Worm (Caenorhabditis elegans) whole organism, late embryonic: ENCODE data around the gene mmab-1.
A peak's percentile ranks its signal among the peaks of the same experiment; 100 is the strongest.

Experiments used
- F13H6.1 ChIP-seq: sonication (generic microtip); optimal IDR thresholded peaks from 2 replicates; lab custom pipeline; 2016; ENCODE audit warnings: missing genetic modification characterization, missing compliant biosample characterization
- K02D7.2 ChIP-seq: sonication (generic microtip); optimal IDR thresholded peaks from 2 replicates; lab custom pipeline; 2017; ENCODE audit warnings: mild to moderate bottlenecking, missing genetic modification characterization, missing compliant biosample characterization
- K09A11.1 ChIP-seq: sonication (generic microtip); optimal IDR thresholded peaks from 2 replicates; lab custom pipeline; 2017; ENCODE audit warnings: antibody characterized with exemption, mild to moderate bottlenecking, missing genetic modification characterization, missing compliant biosample characterization; ENCODE audit not compliant: insufficient read depth
- T23F11.4 ChIP-seq: fragments of 200-800 bp; sonication (Bioruptor generic); optimal IDR thresholded peaks from 2 replicates; lab custom pipeline; 2018; ENCODE audit warnings: mild to moderate bottlenecking, missing genetic modification characterization, missing compliant biosample characterization
- ama-1 ChIP-seq: fragments of 150-350 bp; optimal IDR thresholded peaks from 2 replicates; lab custom pipeline; 2014
- ceh-14 ChIP-seq: sonication (generic microtip); optimal IDR thresholded peaks from 2 replicates; lab custom pipeline; 2016; ENCODE audit warnings: missing genotype, missing genetic modification characterization, missing compliant biosample characterization
- ceh-18 ChIP-seq: sonication (generic microtip); optimal IDR thresholded peaks from 2 replicates; lab custom pipeline; 2016; ENCODE audit warnings: missing genetic modification characterization, missing compliant biosample characterization
- ceh-2 ChIP-seq: sonication (generic microtip); optimal IDR thresholded peaks from 2 replicates; lab custom pipeline; 2016; ENCODE audit warnings: missing genotype, missing genetic modification characterization, missing compliant biosample characterization
- ceh-22 ChIP-seq: sonication (generic microtip); optimal IDR thresholded peaks from 2 replicates; lab custom pipeline; 2017; ENCODE audit warnings: missing biosample characterization, missing genetic modification characterization
- ceh-34 ChIP-seq: sonication (generic microtip); optimal IDR thresholded peaks from 2 replicates; lab custom pipeline; 2016; ENCODE audit warnings: mild to moderate bottlenecking, missing genetic modification characterization, missing compliant biosample characterization
- ceh-45 ChIP-seq: fragments of 200-800 bp; sonication (Bioruptor generic); IDR thresholded peaks from 2 replicates; pipeline ENCODE4 v1.3.6; 2022; ENCODE audit warnings: missing genetic modification reagents, missing genetic modification characterization, missing compliant biosample characterization
- ceh-48 ChIP-seq: sonication (generic microtip); optimal IDR thresholded peaks from 2 replicates; lab custom pipeline; 2016; ENCODE audit warnings: missing genetic modification characterization, inconsistent platforms, missing compliant biosample characterization
- ceh-9 ChIP-seq: sonication (generic microtip); optimal IDR thresholded peaks from 2 replicates; lab custom pipeline; 2016; ENCODE audit warnings: mild to moderate bottlenecking, missing genetic modification characterization, inconsistent platforms, missing compliant biosample characterization
- che-1 ChIP-seq: sonication (generic microtip); optimal IDR thresholded peaks from 2 replicates; lab custom pipeline; 2016; ENCODE audit warnings: mild to moderate bottlenecking, missing genetic modification characterization, missing compliant biosample characterization
- dmd-4 ChIP-seq: sonication (generic microtip); optimal IDR thresholded peaks from 2 replicates; lab custom pipeline; 2016; ENCODE audit warnings: borderline replicate concordance, missing genetic modification characterization, missing compliant biosample characterization
- dve-1 ChIP-seq: sonication (generic microtip); optimal IDR thresholded peaks from 2 replicates; lab custom pipeline; 2017; ENCODE audit warnings: antibody characterized with exemption, mild to moderate bottlenecking, missing genetic modification characterization, missing compliant biosample characterization
- elt-2 ChIP-seq: sonication (generic microtip); optimal IDR thresholded peaks from 2 replicates; lab custom pipeline; 2016; ENCODE audit warnings: missing genetic modification reagents, missing genetic modification characterization, missing compliant biosample characterization
- elt-4 ChIP-seq: sonication (generic microtip); optimal IDR thresholded peaks from 2 replicates; lab custom pipeline; 2016; ENCODE audit warnings: missing genetic modification characterization, missing compliant biosample characterization
- fax-1 ChIP-seq: sonication (generic microtip); optimal IDR thresholded peaks from 2 replicates; lab custom pipeline; 2016; ENCODE audit warnings: missing genotype, missing genetic modification characterization, missing compliant biosample characterization
- fkh-10 ChIP-seq: fragments of 150-350 bp; optimal IDR thresholded peaks from 2 replicates; lab custom pipeline; 2014; ENCODE audit warnings: missing biosample characterization, missing genetic modification reagents, missing genetic modification characterization
- gmeb-2 ChIP-seq: sonication (generic microtip); optimal IDR thresholded peaks from 2 replicates; lab custom pipeline; 2016; ENCODE audit warnings: missing genetic modification characterization, inconsistent platforms, missing compliant biosample characterization
- hlh-13 ChIP-seq: fragments of 200-800 bp; sonication (Bioruptor generic); optimal IDR thresholded peaks from 2 replicates; lab custom pipeline; 2018; ENCODE audit warnings: mild to moderate bottlenecking, missing genetic modification characterization, missing compliant biosample characterization
- hlh-15 ChIP-seq: sonication (generic microtip); optimal IDR thresholded peaks from 2 replicates; lab custom pipeline; 2016; ENCODE audit warnings: missing genetic modification characterization, missing compliant biosample characterization
- hlh-30 ChIP-seq: sonication (generic microtip); optimal IDR thresholded peaks from 2 replicates; lab custom pipeline; 2017; ENCODE audit warnings: antibody characterized with exemption, missing genetic modification characterization, missing compliant biosample characterization; ENCODE audit not compliant: insufficient read depth
- hlh-6 ChIP-seq: sonication (generic microtip); optimal IDR thresholded peaks from 2 replicates; lab custom pipeline; 2016; ENCODE audit warnings: missing genotype, missing genetic modification characterization, missing compliant biosample characterization
- hlh-8 ChIP-seq: sonication (generic microtip); optimal IDR thresholded peaks from 2 replicates; lab custom pipeline; 2016; ENCODE audit warnings: missing genotype, missing genetic modification characterization, missing compliant biosample characterization
- lim-6 ChIP-seq: sonication (generic microtip); optimal IDR thresholded peaks from 2 replicates; lab custom pipeline; 2016; ENCODE audit warnings: missing genetic modification characterization, missing compliant biosample characterization
- lin-11 ChIP-seq: fragments of 200-800 bp; sonication (Bioruptor generic); optimal IDR thresholded peaks from 2 replicates; lab custom pipeline; 2018; ENCODE audit warnings: mild to moderate bottlenecking, missing genetic modification characterization, missing compliant biosample characterization
- nhr-11 ChIP-seq: fragments of 150-350 bp; optimal IDR thresholded peaks from 2 replicates; lab custom pipeline; 2014; ENCODE audit warnings: missing biosample characterization, missing genetic modification characterization
- nhr-232 ChIP-seq: sonication (generic microtip); optimal IDR thresholded peaks from 2 replicates; lab custom pipeline; 2016; ENCODE audit warnings: missing genetic modification characterization, missing compliant biosample characterization
- odd-2 ChIP-seq: sonication (generic microtip); optimal IDR thresholded peaks from 2 replicates; lab custom pipeline; 2017; ENCODE audit warnings: antibody characterized with exemption, mild to moderate bottlenecking, missing genetic modification characterization, missing compliant biosample characterization
- pat-9 ChIP-seq: fragments of 200-800 bp; sonication (Bioruptor generic); optimal IDR thresholded peaks from 2 replicates; lab custom pipeline; 2018; ENCODE audit warnings: mild to moderate bottlenecking, missing genetic modification characterization, moderate library complexity, missing compliant biosample characterization
- pha-4 ChIP-seq: fragments of 150-350 bp; optimal IDR thresholded peaks from 2 replicates; lab custom pipeline; 2018; ENCODE audit warnings: missing biosample characterization, missing genetic modification reagents, missing genetic modification characterization
- pqm-1 ChIP-seq: sonication (generic microtip); optimal IDR thresholded peaks from 2 replicates; lab custom pipeline; 2016; ENCODE audit warnings: missing genetic modification characterization, missing compliant biosample characterization
- rnt-1 ChIP-seq: sonication (generic microtip); optimal IDR thresholded peaks from 2 replicates; lab custom pipeline; 2016; ENCODE audit warnings: missing genetic modification characterization, missing compliant biosample characterization
- syd-9 ChIP-seq: sonication (generic microtip); optimal IDR thresholded peaks from 2 replicates; lab custom pipeline; 2016; ENCODE audit warnings: mild to moderate bottlenecking, missing genetic modification characterization, moderate library complexity, missing compliant biosample characterization
- tbx-7 ChIP-seq: sonication (generic microtip); optimal IDR thresholded peaks from 2 replicates; lab custom pipeline; 2016; ENCODE audit warnings: missing genotype, missing genetic modification characterization, missing compliant biosample characterization
- ttx-3 ChIP-seq: sonication (generic microtip); optimal IDR thresholded peaks from 2 replicates; lab custom pipeline; 2016; ENCODE audit warnings: missing genetic modification reagents, missing genetic modification characterization, missing compliant biosample characterization
- unc-3 ChIP-seq, 2 experiments: fragments of 200-800 bp in 1 of 2; sonication (Bioruptor generic) in 1 of 2; sonication (generic microtip) in 1 of 2; conservative IDR thresholded peaks in 1 of 2; optimal IDR thresholded peaks in 1 of 2; 2 replicates each; pipeline versions ENCODE4 v1.3.6 to Lab custom; 2016 to 2022; ENCODE audit warnings: missing compliant biosample characterization in 2 of 2, missing genetic modification characterization in 2 of 2, missing genetic modification reagents in 1 of 2
- unc-42 ChIP-seq: sonication (generic microtip); optimal IDR thresholded peaks from 2 replicates; lab custom pipeline; 2016; ENCODE audit warnings: missing genotype, missing genetic modification characterization, missing compliant biosample characterization
- unc-55 ChIP-seq: sonication (generic microtip); optimal IDR thresholded peaks from 2 replicates; lab custom pipeline; 2017; ENCODE audit warnings: missing biosample characterization, missing genetic modification reagents, missing genetic modification characterization
- unc-86 ChIP-seq: sonication (generic microtip); optimal IDR thresholded peaks from 2 replicates; lab custom pipeline; 2016; ENCODE audit warnings: missing genetic modification characterization, missing compliant biosample characterization
- zip-5 ChIP-seq: sonication (generic microtip); optimal IDR thresholded peaks from 2 replicates; lab custom pipeline; 2016; ENCODE audit warnings: missing genetic modification characterization, missing compliant biosample characterization
- ztf-16 ChIP-seq: sonication (generic microtip); optimal IDR thresholded peaks from 2 replicates; lab custom pipeline; 2017; ENCODE audit warnings: missing genetic modification characterization, missing compliant biosample characterization

mmab-1 gene

DNA sequence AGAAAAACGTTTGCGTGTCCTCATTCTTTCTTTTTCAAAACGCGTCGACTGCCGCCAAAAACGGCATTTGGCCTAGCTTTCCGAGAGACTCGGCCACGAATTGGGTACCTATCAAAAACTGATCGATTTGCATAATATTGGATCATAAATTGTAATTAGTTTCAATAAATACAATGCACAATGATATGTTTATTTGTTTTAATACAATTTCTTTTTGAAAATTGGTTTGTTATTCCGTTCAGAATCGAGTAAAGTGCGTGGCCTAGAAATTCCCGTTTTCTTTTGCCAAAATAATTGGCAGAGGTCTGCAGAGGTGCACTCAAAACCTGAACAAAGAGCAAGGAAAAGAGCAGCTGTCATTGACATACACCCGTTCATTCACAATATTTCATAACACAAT, 16.5 kb downstream of the mmab-1 start, which contains the start of gene F26F4.8 (continued):
- no peak for TF ChIP-seq pat-9
- peak; percentile 1 for TF ChIP-seq ztf-16 (tag; lab: Kevin White, UChicago)
- TF ChIP-seq lin-11 (tag; lab: Kevin White, UChicago): no peak
- no peak for TF ChIP-seq syd-9
- no peak for TF ChIP-seq elt-4 (tag; lab: Kevin White, UChicago)
- TF ChIP-seq T23F11.4 (GFP tag; lab: Kevin White, UChicago): no peak
- TF ChIP-seq dmd-4 (tag; lab: Kevin White, UChicago): no peak
- TF ChIP-seq odd-2 (tag; lab: Kevin White, UChicago): no peak
- peak; percentile 15 for TF ChIP-seq ceh-34 (tag; lab: Kevin White, UChicago)
- peak; percentile 51 for TF ChIP-seq fax-1 (tag; lab: Kevin White, UChicago)
- TF ChIP-seq pqm-1: no peak
- peak; percentile 62 for TF ChIP-seq elt-2 (tag; lab: Kevin White, UChicago)
- TF ChIP-seq zip-5 (tag; lab: Kevin White, UChicago): peak; percentile 75
- TF ChIP-seq ceh-2 (tag; lab: Kevin White, UChicago): peak; percentile 93
- TF ChIP-seq ceh-14: peak; percentile 14
- TF ChIP-seq hlh-30 (tag; lab: Kevin White, UChicago): no peak
- no peak for TF ChIP-seq gmeb-2 (tag; lab: Kevin White, UChicago)
- TF ChIP-seq ceh-22 (tag; lab: Kevin White, UChicago): no peak
- TF ChIP-seq ceh-9 (tag; lab: Kevin White, UChicago): no peak
- TF ChIP-seq hlh-8 (tag; lab: Kevin White, UChicago): peak; percentile 89
- no peak for TF ChIP-seq unc-55 (GFP tag; lab: Kevin White, UChicago)
- TF ChIP-seq K02D7.2: no peak
- no peak for TF ChIP-seq ceh-48 (tag; lab: Kevin White, UChicago)
- no peak for TF ChIP-seq hlh-15 (tag; lab: Kevin White, UChicago)
- no peak for TF ChIP-seq hlh-13 (GFP tag; lab: Kevin White, UChicago)
- TF ChIP-seq unc-3 (GFP tag; conservative IDR thresholded peaks at IDR 0.05; lab: Robert Waterston, UW): no peak
- no peak for TF ChIP-seq unc-3 (tag; optimal IDR thresholded peaks at IDR 0.05; lab: Kevin White, UChicago)
- TF ChIP-seq ceh-18 (tag; lab: Kevin White, UChicago): peak; percentile 6
- no peak for TF ChIP-seq ceh-45
- TF ChIP-seq F13H6.1 (tag; lab: Kevin White, UChicago): peak; percentile 37
- TF ChIP-seq hlh-6: no peak
- TF ChIP-seq tbx-7 (tag; lab: Kevin White, UChicago): peak; percentile 85
- no peak for TF ChIP-seq ama-1 (lab: Kevin White, UChicago)
- no peak for TF ChIP-seq dve-1 (tag; lab: Kevin White, UChicago)
- peak; percentile 20 for TF ChIP-seq unc-42 (tag; lab: Kevin White, UChicago)
- TF ChIP-seq nhr-232 (tag; lab: Kevin White, UChicago): no peak
- TF ChIP-seq pha-4: no peak
- peak; percentile 10 for TF ChIP-seq unc-86
- TF ChIP-seq fkh-10 (GFP tag; lab: Kevin White, UChicago): no peak
- TF ChIP-seq rnt-1 (tag; lab: Kevin White, UChicago): peak; percentile 46
- TF ChIP-seq K09A11.1 (tag; lab: Kevin White, UChicago): no peak
- TF ChIP-seq che-1 (tag; lab: Kevin White, UChicago): no peak
- no peak for TF ChIP-seq nhr-11 (tag; lab: Kevin White, UChicago)
- TF ChIP-seq lim-6 (tag; lab: Kevin White, UChicago): peak; percentile 43
- TF ChIP-seq ttx-3 (tag; lab: Kevin White, UChicago): no peak
